Worm (Caenorhabditis elegans) whole organism, L4 larva: ENCODE results near the gene R10F2.4.

Experiments
- F37D6.2 ChIP-seq: sonication (generic microtip); optimal IDR thresholded peaks from 2 replicates; lab custom pipeline; 2016; ENCODE audit warnings: mild to moderate bottlenecking, missing genetic modification characterization, missing compliant biosample characterization
- T20F7.1 ChIP-seq: fragments of 200-800 bp; sonication (Bioruptor generic); optimal IDR thresholded peaks from 2 replicates; lab custom pipeline; 2018; ENCODE audit warnings: mild to moderate bottlenecking, missing genetic modification characterization, missing compliant biosample characterization
- T26A8.4 ChIP-seq: fragments of 200-800 bp; sonication (Bioruptor generic); IDR thresholded peaks from 2 replicates; pipeline ENCODE4 v1.3.6; 2022; ENCODE audit warnings: missing genetic modification characterization, missing compliant biosample characterization
- Y48G9A.11 ChIP-seq: fragments of 200-800 bp; sonication (Bioruptor generic); IDR thresholded peaks from 2 replicates; pipeline ENCODE4 v1.3.6; 2022; ENCODE audit warnings: missing genetic modification reagents, missing genetic modification characterization, missing compliant biosample characterization
- Y5F2A.4 ChIP-seq: fragments of 200-800 bp; sonication (Bioruptor generic); optimal IDR thresholded peaks from 2 replicates; lab custom pipeline; 2018; ENCODE audit warnings: mild to moderate bottlenecking, missing genetic modification characterization, missing compliant biosample characterization
- ZK337.2 ChIP-seq: fragments of 200-800 bp; sonication (Bioruptor generic); IDR thresholded peaks from 2 replicates; pipeline ENCODE4 v1.3.6; 2022; ENCODE audit warnings: missing genetic modification reagents, missing genetic modification characterization, missing compliant biosample characterization
- aly-2 ChIP-seq: sonication (generic microtip); optimal IDR thresholded peaks from 2 replicates; lab custom pipeline; 2018; ENCODE audit warnings: missing biosample characterization, missing genetic modification characterization
- attf-4 ChIP-seq: sonication (generic microtip); optimal IDR thresholded peaks from 3 replicates; lab custom pipeline; 2017; ENCODE audit warnings: missing biosample characterization, missing genetic modification characterization
- ceh-20 ChIP-seq: fragments of 200-800 bp; sonication (Bioruptor generic); IDR thresholded peaks from 2 replicates; pipeline ENCODE4 v1.3.6; 2022; ENCODE audit warnings: missing genetic modification reagents, missing genetic modification characterization, missing compliant biosample characterization
- ceh-28 ChIP-seq: fragments of 150-350 bp; optimal IDR thresholded peaks from 2 replicates; lab custom pipeline; 2014; ENCODE audit warnings: missing biosample characterization, missing genetic modification reagents, missing genetic modification characterization
- ceh-82 ChIP-seq: sonication (generic microtip); optimal IDR thresholded peaks from 2 replicates; lab custom pipeline; 2017; ENCODE audit warnings: missing biosample characterization, missing genetic modification characterization
- daf-12 ChIP-seq: fragments of 150-350 bp; optimal IDR thresholded peaks from 2 replicates; lab custom pipeline; 2014; ENCODE audit warnings: missing biosample characterization, missing genetic modification reagents, missing genetic modification characterization
- daf-16 ChIP-seq, 3 experiments: sonication (generic microtip); optimal IDR thresholded peaks; 2 replicates each; lab custom pipeline; 2016 to 2017; ENCODE audit warnings: missing genetic modification characterization in 3 of 3, missing genetic modification reagents in 3 of 3, mild to moderate bottlenecking in 2 of 3, missing compliant biosample characterization in 2 of 3, missing biosample characterization in 1 of 3, moderate library complexity in 1 of 3
- dmd-6 ChIP-seq: fragments of 200-800 bp; sonication (Bioruptor generic); IDR thresholded peaks from 2 replicates; pipeline ENCODE4 v1.3.6; 2022; ENCODE audit warnings: missing genetic modification reagents, missing genetic modification characterization, missing compliant biosample characterization
- dmd-9 ChIP-seq: fragments of 200-800 bp; sonication (Bioruptor generic); IDR thresholded peaks from 2 replicates; pipeline ENCODE4 v1.3.6; 2022; ENCODE audit warnings: missing genetic modification reagents, missing genetic modification characterization, missing compliant biosample characterization
- duxl-1 ChIP-seq: sonication (generic microtip); optimal IDR thresholded peaks from 2 replicates; lab custom pipeline; 2016; ENCODE audit warnings: mild to moderate bottlenecking, missing genetic modification characterization, moderate library complexity, missing compliant biosample characterization; ENCODE audit not compliant: poor library complexity
- dve-1 ChIP-seq: sonication (generic microtip); optimal IDR thresholded peaks from 2 replicates; lab custom pipeline; 2017; ENCODE audit warnings: antibody characterized with exemption, mild to moderate bottlenecking, missing genetic modification characterization, missing compliant biosample characterization; ENCODE audit not compliant: insufficient read depth
- hlh-11 ChIP-seq: fragments of 200-800 bp; sonication (Bioruptor generic); optimal IDR thresholded peaks from 2 replicates; lab custom pipeline; 2018; ENCODE audit warnings: mild to moderate bottlenecking, missing genetic modification characterization, missing compliant biosample characterization
- hlh-30 ChIP-seq: sonication (generic microtip); optimal IDR thresholded peaks from 2 replicates; lab custom pipeline; 2017; ENCODE audit warnings: antibody characterized with exemption, mild to moderate bottlenecking, missing genetic modification characterization, missing compliant biosample characterization; ENCODE audit not compliant: insufficient read depth
- hmg-1.1 ChIP-seq: fragments of 200-800 bp; sonication (Bioruptor generic); IDR thresholded peaks from 2 replicates; pipeline ENCODE4 v1.3.6; 2022; ENCODE audit warnings: missing genetic modification reagents, missing genetic modification characterization, missing compliant biosample characterization
- jun-1 ChIP-seq: fragments of 150-350 bp; optimal IDR thresholded peaks from 2 replicates; lab custom pipeline; 2014; ENCODE audit warnings: missing biosample characterization, missing genetic modification reagents, missing genetic modification characterization
- lim-7 ChIP-seq: fragments of 200-800 bp; sonication (Bioruptor generic); IDR thresholded peaks from 2 replicates; pipeline ENCODE4 v1.3.6; 2022; ENCODE audit warnings: missing genetic modification characterization, missing compliant biosample characterization
- lin-1 ChIP-seq: fragments of 200-800 bp; sonication (Bioruptor generic); IDR thresholded peaks from 2 replicates; pipeline ENCODE4 v1.3.6; 2022; ENCODE audit warnings: missing genetic modification reagents, missing genetic modification characterization, missing compliant biosample characterization
- lin-29 ChIP-seq: fragments of 200-800 bp; sonication (Bioruptor generic); IDR thresholded peaks from 2 replicates; pipeline ENCODE4 v1.3.6; 2022; ENCODE audit warnings: missing genetic modification reagents, missing genetic modification characterization, missing compliant biosample characterization
- lir-3 ChIP-seq: sonication (generic microtip); optimal IDR thresholded peaks from 2 replicates; lab custom pipeline; 2016; ENCODE audit warnings: mild to moderate bottlenecking, missing genetic modification characterization, missing compliant biosample characterization
- lsy-2 ChIP-seq, 2 experiments: fragments of 150-350 bp in 1 of 2; sonication (generic microtip) in 1 of 2; optimal IDR thresholded peaks; 2 replicates each; lab custom pipeline; 2014 to 2017; ENCODE audit warnings: missing biosample characterization in 2 of 2, missing genetic modification characterization in 2 of 2
- madf-5 ChIP-seq, 2 experiments: fragments of 200-800 bp; sonication (Bioruptor generic); IDR thresholded peaks; 2 replicates each; pipeline ENCODE4 v1.3.6; 2022; ENCODE audit warnings: missing compliant biosample characterization in 2 of 2, missing genetic modification characterization in 2 of 2
- mdl-1 ChIP-seq, 2 experiments: fragments of 150-350 bp in 1 of 2; sonication (generic microtip) in 1 of 2; optimal IDR thresholded peaks; 2 replicates each; lab custom pipeline; 2014 to 2017; ENCODE audit warnings: missing biosample characterization in 2 of 2, missing genetic modification characterization in 2 of 2
- mep-1 ChIP-seq: fragments of 150-350 bp; sonication (generic microtip); optimal IDR thresholded peaks from 3 replicates; lab custom pipeline; 2014; ENCODE audit warnings: missing biosample characterization, missing genetic modification characterization
- mxl-2 ChIP-seq: fragments of 200-800 bp; sonication (Bioruptor generic); conservative IDR thresholded peaks from 2 replicates; pipeline ENCODE4 v1.3.6; 2022; ENCODE audit warnings: missing genetic modification reagents, missing genetic modification characterization, missing compliant biosample characterization
- mxl-3 ChIP-seq: fragments of 200-800 bp; sonication (Bioruptor generic); optimal IDR thresholded peaks from 2 replicates; lab custom pipeline; 2018; ENCODE audit warnings: mild to moderate bottlenecking, missing genetic modification characterization, missing compliant biosample characterization
- nhr-102 ChIP-seq: sonication (generic microtip); optimal IDR thresholded peaks from 2 replicates; lab custom pipeline; 2016; ENCODE audit warnings: mild to moderate bottlenecking, missing genetic modification characterization, moderate library complexity, missing compliant biosample characterization
- nhr-111 ChIP-seq: fragments of 200-800 bp; sonication (Bioruptor generic); optimal IDR thresholded peaks from 2 replicates; lab custom pipeline; 2018; ENCODE audit warnings: mild to moderate bottlenecking, missing genetic modification characterization, missing compliant biosample characterization
- nhr-237 ChIP-seq: sonication (generic microtip); optimal IDR thresholded peaks from 2 replicates; lab custom pipeline; 2017; ENCODE audit warnings: missing biosample characterization, missing genetic modification characterization
- nhr-28 ChIP-seq: fragments of 150-350 bp; optimal IDR thresholded peaks from 2 replicates; lab custom pipeline; 2014; ENCODE audit warnings: missing biosample characterization, missing genetic modification characterization
- nhr-48 ChIP-seq: sonication (generic microtip); optimal IDR thresholded peaks from 2 replicates; lab custom pipeline; 2016; ENCODE audit warnings: mild to moderate bottlenecking, missing genetic modification characterization, missing compliant biosample characterization
- nhr-77 ChIP-seq: fragments of 150-350 bp; optimal IDR thresholded peaks from 2 replicates; lab custom pipeline; 2014; ENCODE audit warnings: missing biosample characterization, missing genetic modification characterization
- php-3 ChIP-seq: fragments of 200-800 bp; sonication (Bioruptor generic); IDR thresholded peaks from 2 replicates; pipeline ENCODE4 v1.3.6; 2022; ENCODE audit warnings: missing genetic modification reagents, missing genetic modification characterization, missing compliant biosample characterization
- pqm-1 ChIP-seq: sonication (generic microtip); optimal IDR thresholded peaks from 2 replicates; lab custom pipeline; 2017; ENCODE audit warnings: missing biosample characterization, missing genetic modification characterization
- rbr-2 ChIP-seq: sonication (generic microtip); optimal IDR thresholded peaks from 2 replicates; lab custom pipeline; 2016; ENCODE audit warnings: missing genotype, missing genetic modification characterization, missing compliant biosample characterization
- set-16 ChIP-seq: fragments of 200-800 bp; sonication (Bioruptor generic); IDR thresholded peaks from 2 replicates; pipeline ENCODE4 v1.3.6; 2022; ENCODE audit warnings: missing genetic modification reagents, missing genetic modification characterization, missing compliant biosample characterization
- snpc-1.2 ChIP-seq: fragments of 200-800 bp; sonication (Bioruptor generic); IDR thresholded peaks from 2 replicates; pipeline ENCODE4 v1.3.6; 2022; ENCODE audit warnings: missing genetic modification reagents, missing genetic modification characterization, missing compliant biosample characterization
- tra-1 ChIP-seq: fragments of 200-800 bp; sonication (Bioruptor generic); IDR thresholded peaks from 2 replicates; pipeline ENCODE4 v1.3.6; 2022; ENCODE audit warnings: missing genetic modification reagents, missing genetic modification characterization, missing compliant biosample characterization
- unc-130 ChIP-seq: sonication (generic microtip); optimal IDR thresholded peaks from 2 replicates; lab custom pipeline; 2016; ENCODE audit warnings: missing genetic modification reagents, missing genetic modification characterization, missing compliant biosample characterization
- unc-62 ChIP-seq, 3 experiments: fragments of 150-350 bp in 1 of 3; sonication (generic microtip); optimal IDR thresholded peaks in 2 of 3; peaks in 1 of 3; 1 replicate in 1 of 3; 2 replicates in 2 of 3; lab custom pipeline; 2014 to 2017; ENCODE audit warnings: missing biosample characterization in 3 of 3, missing genetic modification characterization in 3 of 3, missing genetic modification reagents in 3 of 3, missing genotype in 1 of 3
- zfp-2 ChIP-seq: sonication (generic microtip); optimal IDR thresholded peaks from 2 replicates; lab custom pipeline; 2016; ENCODE audit warnings: mild to moderate bottlenecking, missing genetic modification characterization, missing compliant biosample characterization
- ztf-7 ChIP-seq: fragments of 150-350 bp; optimal IDR thresholded peaks from 2 replicates; lab custom pipeline; 2014; ENCODE audit warnings: missing biosample characterization, missing genetic modification characterization

R10F2.4 gene

DNA sequence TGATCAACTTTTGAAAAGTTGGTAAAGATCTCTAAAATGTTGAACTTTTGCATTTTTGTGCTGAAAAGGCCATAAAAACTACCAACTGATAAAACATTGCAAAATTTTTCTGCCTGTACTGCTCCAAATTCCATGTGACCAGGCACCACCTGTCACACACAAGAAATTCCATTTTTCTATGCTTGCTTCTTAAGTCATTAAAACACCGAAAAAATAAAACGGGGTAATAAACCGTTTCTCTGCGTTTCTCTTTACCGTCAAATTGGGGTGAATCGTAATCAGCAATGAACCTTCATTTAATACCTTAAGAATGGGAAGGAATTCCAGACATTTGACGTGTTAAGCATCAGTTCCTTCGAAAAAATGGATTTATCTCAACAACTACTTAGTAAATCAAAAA is 52.7 kb downstream of the R10F2.4 start:
- TF ChIP-seq nhr-237 (tag; lab: Kevin White, UChicago) (no peak), dve-1 (peak; percentile 91), mep-1 (tag; lab: Kevin White, UChicago) (peak; percentile 35), mxl-2 (no peak), nhr-102 (peak; percentile 23), mxl-3 (GFP tag; lab: Kevin White, UChicago) (peak; percentile 23), nhr-28 (tag; lab: Kevin White, UChicago) (peak; percentile 92), madf-5 (GFP tag; IDR thresholded peaks at IDR 0.05; lab: Robert Waterston, UW) (no peak), mdl-1 (tag; optimal IDR thresholded peaks at IDR 0.05; lab: Kevin White, UChicago) (peak in 1 of 2 experiments; percentile 10), attf-4 (tag; lab: Kevin White, UChicago) (no peak), nhr-77 (tag; lab: Kevin White, UChicago) (peak; percentile 78), hlh-30 (tag; lab: Kevin White, UChicago) (peak; percentile 53), rbr-2 (tag; lab: Kevin White, UChicago) (no peak), nhr-48 (peak; percentile 44), pqm-1 (tag; lab: Kevin White, UChicago) (peak; percentile 95), daf-16 (GFP tag; optimal IDR thresholded peaks at IDR 0.05; lab: Kevin White, UChicago) (no peak), daf-16 (tag; optimal IDR thresholded peaks at IDR 0.05; lab: Kevin White, UChicago) (peak; percentile 92), php-3 (peak; percentile 99), tra-1 (GFP tag; lab: Robert Waterston, UW) (peak; percentile 60; the same call in 1 of the 2 replicates), unc-62 (GFP tag; optimal IDR thresholded peaks at IDR 0.05 in 1 of 2; lab: Kevin White, UChicago) (peak in 1 of 2 experiments; percentile 90), unc-62 (tag; optimal IDR thresholded peaks at IDR 0.05; lab: Kevin White, UChicago) (no peak), dmd-6 (GFP tag; lab: Robert Waterston, UW) (peak; percentile 93), zfp-2 (tag; lab: Kevin White, UChicago) (no peak), T20F7.1 (GFP tag; lab: Kevin White, UChicago) (peak; percentile 43), snpc-1.2 (GFP tag; lab: Robert Waterston, UW) (no peak), T26A8.4 (GFP tag; lab: Robert Waterston, UW) (no peak), hlh-11 (tag; lab: Kevin White, UChicago) (peak; percentile 88), lsy-2 (tag; optimal IDR thresholded peaks at IDR 0.05; lab: Kevin White, UChicago) (peak in 1 of 2 experiments; percentile 26)
- TF ChIP-seq, all 104 proteins: peak for 18

DNA sequence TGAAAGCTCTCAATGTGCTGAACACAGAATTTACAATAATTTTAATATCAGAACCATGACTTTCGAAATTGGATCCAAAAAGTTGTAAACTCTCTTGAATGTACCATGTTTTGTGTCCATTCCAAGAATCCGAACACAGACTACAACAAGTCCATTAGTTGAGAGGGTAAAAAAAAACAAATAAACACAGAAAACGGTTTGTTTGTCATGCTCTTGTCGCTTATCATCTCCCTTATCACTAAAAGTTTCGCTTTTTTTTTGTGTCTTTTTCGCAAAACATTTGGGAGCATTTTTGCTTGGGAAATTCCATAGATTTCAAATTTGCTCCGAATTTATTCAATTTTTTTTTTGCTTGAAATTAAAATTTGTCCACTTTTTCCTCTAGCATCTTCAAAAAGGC is 53.4 kb downstream of the R10F2.4 start:
- TF ChIP-seq nhr-28 (tag; lab: Kevin White, UChicago) (peak; percentile 85), duxl-1 (tag; lab: Kevin White, UChicago) (no peak), Y5F2A.4 (no peak), aly-2 (tag; lab: Kevin White, UChicago) (no peak), ZK337.2 (GFP tag; lab: Robert Waterston, UW) (no peak), dmd-9 (no peak), daf-16 (GFP tag; optimal IDR thresholded peaks at IDR 0.05; lab: Kevin White, UChicago) (no peak), daf-16 (tag; optimal IDR thresholded peaks at IDR 0.05; lab: Kevin White, UChicago) (peak; percentile 84), daf-12 (tag; lab: Kevin White, UChicago) (no peak), lin-1 (GFP tag; lab: Robert Waterston, UW) (no peak), rbr-2 (tag; lab: Kevin White, UChicago) (no peak), ceh-28 (tag; lab: Kevin White, UChicago) (no peak), jun-1 (tag; lab: Kevin White, UChicago) (no peak), hmg-1.1 (GFP tag; lab: Robert Waterston, UW) (no peak), unc-62 (GFP tag; optimal IDR thresholded peaks at IDR 0.05 in 1 of 2; lab: Kevin White, UChicago) (peak in 1 of 2 experiments; percentile 24), unc-62 (tag; optimal IDR thresholded peaks at IDR 0.05; lab: Kevin White, UChicago) (no peak), ceh-20 (no peak), set-16 (no peak), tra-1 (GFP tag; lab: Robert Waterston, UW) (peak; percentile 20; the same call in 1 of the 2 replicates), ztf-7 (tag; lab: Kevin White, UChicago) (no peak), lir-3 (tag; lab: Kevin White, UChicago) (no peak), pqm-1 (tag; lab: Kevin White, UChicago) (peak; percentile 66), dve-1 (peak; percentile 31), lin-29 (GFP tag; lab: Robert Waterston, UW) (no peak), lim-7 (no peak), zfp-2 (tag; lab: Kevin White, UChicago) (no peak), php-3 (0 out of 2 replicates have a peak, but pooled peaks have one; percentile 22), F37D6.2 (tag; lab: Kevin White, UChicago) (no peak), nhr-111 (GFP tag; lab: Kevin White, UChicago) (no peak), mxl-2 (no peak), ceh-82 (no peak), unc-130 (GFP tag; lab: Kevin White, UChicago) (no peak), Y48G9A.11 (GFP tag; lab: Robert Waterston, UW) (no peak)
